Worm (Caenorhabditis elegans) whole organism, late embryonic: ENCODE measurements around the gene plk-1.

ENCODE experiments used
- C08G9.2 ChIP-seq: sonication (generic microtip); optimal IDR thresholded peaks from 2 replicates; lab custom pipeline; 2016; ENCODE audit warnings: mild to moderate bottlenecking, missing genetic modification characterization, moderate library complexity, missing compliant biosample characterization
- C38D4.7 ChIP-seq: fragments of 200-800 bp; sonication (Bioruptor generic); optimal IDR thresholded peaks from 2 replicates; lab custom pipeline; 2018; ENCODE audit warnings: mild to moderate bottlenecking, missing genetic modification characterization, moderate library complexity, missing compliant biosample characterization
- K02D7.2 ChIP-seq: sonication (generic microtip); optimal IDR thresholded peaks from 2 replicates; lab custom pipeline; 2017; ENCODE audit warnings: mild to moderate bottlenecking, missing genetic modification characterization, missing compliant biosample characterization
- Y22D7AL.16 ChIP-seq: sonication (generic microtip); optimal IDR thresholded peaks from 2 replicates; lab custom pipeline; 2016; ENCODE audit warnings: missing genetic modification characterization, missing compliant biosample characterization
- ahr-1 ChIP-seq: sonication (generic microtip); optimal IDR thresholded peaks from 2 replicates; lab custom pipeline; 2016; ENCODE audit warnings: missing genetic modification characterization, missing compliant biosample characterization
- ama-1 ChIP-seq: fragments of 150-350 bp; optimal IDR thresholded peaks from 2 replicates; lab custom pipeline; 2014
- ceh-18 ChIP-seq: sonication (generic microtip); optimal IDR thresholded peaks from 2 replicates; lab custom pipeline; 2016; ENCODE audit warnings: missing genetic modification characterization, missing compliant biosample characterization
- ceh-19 ChIP-seq: fragments of 200-800 bp; sonication (Bioruptor generic); optimal IDR thresholded peaks from 2 replicates; lab custom pipeline; 2018; ENCODE audit warnings: mild to moderate bottlenecking, missing genetic modification characterization, missing compliant biosample characterization
- ceh-2 ChIP-seq: sonication (generic microtip); optimal IDR thresholded peaks from 2 replicates; lab custom pipeline; 2016; ENCODE audit warnings: missing genotype, missing genetic modification characterization, missing compliant biosample characterization
- ceh-30 ChIP-seq: fragments of 150-350 bp; optimal IDR thresholded peaks from 2 replicates; lab custom pipeline; 2014; ENCODE audit warnings: missing biosample characterization, missing genetic modification characterization
- ceh-31 ChIP-seq: sonication (generic microtip); optimal IDR thresholded peaks from 2 replicates; lab custom pipeline; 2016; ENCODE audit warnings: missing genetic modification characterization, missing compliant biosample characterization
- ceh-45 ChIP-seq: fragments of 200-800 bp; sonication (Bioruptor generic); IDR thresholded peaks from 2 replicates; pipeline ENCODE4 v1.3.6; 2022; ENCODE audit warnings: missing genetic modification reagents, missing genetic modification characterization, missing compliant biosample characterization
- ceh-48 ChIP-seq: sonication (generic microtip); optimal IDR thresholded peaks from 2 replicates; lab custom pipeline; 2016; ENCODE audit warnings: missing genetic modification characterization, inconsistent platforms, missing compliant biosample characterization
- ceh-6 ChIP-seq: fragments of 200-800 bp; sonication (Bioruptor generic); optimal IDR thresholded peaks from 2 replicates; lab custom pipeline; 2018; ENCODE audit warnings: mild to moderate bottlenecking, missing genetic modification characterization, missing compliant biosample characterization
- ceh-9 ChIP-seq: sonication (generic microtip); optimal IDR thresholded peaks from 2 replicates; lab custom pipeline; 2016; ENCODE audit warnings: mild to moderate bottlenecking, missing genetic modification characterization, inconsistent platforms, missing compliant biosample characterization
- elt-2 ChIP-seq: sonication (generic microtip); optimal IDR thresholded peaks from 2 replicates; lab custom pipeline; 2016; ENCODE audit warnings: missing genetic modification reagents, missing genetic modification characterization, missing compliant biosample characterization
- elt-4 ChIP-seq: sonication (generic microtip); optimal IDR thresholded peaks from 2 replicates; lab custom pipeline; 2016; ENCODE audit warnings: missing genetic modification characterization, missing compliant biosample characterization
- ets-4 ChIP-seq: sonication (generic microtip); optimal IDR thresholded peaks from 2 replicates; lab custom pipeline; 2016; ENCODE audit warnings: missing genetic modification characterization, missing compliant biosample characterization
- eyg-1 ChIP-seq: sonication (generic microtip); optimal IDR thresholded peaks from 2 replicates; lab custom pipeline; 2016; ENCODE audit warnings: missing genotype, missing genetic modification characterization, missing compliant biosample characterization
- fax-1 ChIP-seq: sonication (generic microtip); optimal IDR thresholded peaks from 2 replicates; lab custom pipeline; 2016; ENCODE audit warnings: missing genotype, missing genetic modification characterization, missing compliant biosample characterization
- fkh-10 ChIP-seq: fragments of 150-350 bp; optimal IDR thresholded peaks from 2 replicates; lab custom pipeline; 2014; ENCODE audit warnings: missing biosample characterization, missing genetic modification reagents, missing genetic modification characterization
- fkh-6 ChIP-seq: sonication (generic microtip); optimal IDR thresholded peaks from 2 replicates; lab custom pipeline; 2016; ENCODE audit warnings: missing genetic modification characterization, missing compliant biosample characterization
- gmeb-2 ChIP-seq: sonication (generic microtip); optimal IDR thresholded peaks from 2 replicates; lab custom pipeline; 2016; ENCODE audit warnings: missing genetic modification characterization, inconsistent platforms, missing compliant biosample characterization
- hlh-13 ChIP-seq: fragments of 200-800 bp; sonication (Bioruptor generic); optimal IDR thresholded peaks from 2 replicates; lab custom pipeline; 2018; ENCODE audit warnings: mild to moderate bottlenecking, missing genetic modification characterization, missing compliant biosample characterization
- hlh-15 ChIP-seq: sonication (generic microtip); optimal IDR thresholded peaks from 2 replicates; lab custom pipeline; 2016; ENCODE audit warnings: missing genetic modification characterization, missing compliant biosample characterization
- hlh-6 ChIP-seq: sonication (generic microtip); optimal IDR thresholded peaks from 2 replicates; lab custom pipeline; 2016; ENCODE audit warnings: missing genotype, missing genetic modification characterization, missing compliant biosample characterization
- hlh-8 ChIP-seq: sonication (generic microtip); optimal IDR thresholded peaks from 2 replicates; lab custom pipeline; 2016; ENCODE audit warnings: missing genotype, missing genetic modification characterization, missing compliant biosample characterization
- lim-6 ChIP-seq: sonication (generic microtip); optimal IDR thresholded peaks from 2 replicates; lab custom pipeline; 2016; ENCODE audit warnings: missing genetic modification characterization, missing compliant biosample characterization
- lin-11 ChIP-seq: fragments of 200-800 bp; sonication (Bioruptor generic); optimal IDR thresholded peaks from 2 replicates; lab custom pipeline; 2018; ENCODE audit warnings: mild to moderate bottlenecking, missing genetic modification characterization, missing compliant biosample characterization
- madf-2 ChIP-seq: sonication (generic microtip); optimal IDR thresholded peaks from 2 replicates; lab custom pipeline; 2017; ENCODE audit warnings: missing genetic modification characterization, missing compliant biosample characterization
- mec-3 ChIP-seq: sonication (generic microtip); optimal IDR thresholded peaks from 2 replicates; lab custom pipeline; 2016; ENCODE audit warnings: borderline replicate concordance, missing genetic modification characterization, missing compliant biosample characterization
- nfya-1 ChIP-seq: sonication (generic microtip); optimal IDR thresholded peaks from 2 replicates; lab custom pipeline; 2017; ENCODE audit warnings: missing genetic modification characterization, mild to moderate bottlenecking, missing compliant biosample characterization, antibody characterized with exemption, moderate library complexity
- nhr-11 ChIP-seq: fragments of 150-350 bp; optimal IDR thresholded peaks from 2 replicates; lab custom pipeline; 2014; ENCODE audit warnings: missing biosample characterization, missing genetic modification characterization
- nhr-232 ChIP-seq: sonication (generic microtip); optimal IDR thresholded peaks from 2 replicates; lab custom pipeline; 2016; ENCODE audit warnings: missing genetic modification characterization, missing compliant biosample characterization
- npax-4 ChIP-seq: sonication (generic microtip); optimal IDR thresholded peaks from 2 replicates; lab custom pipeline; 2016; ENCODE audit warnings: missing genetic modification characterization, missing compliant biosample characterization
- odd-2 ChIP-seq: sonication (generic microtip); optimal IDR thresholded peaks from 2 replicates; lab custom pipeline; 2017; ENCODE audit warnings: antibody characterized with exemption, mild to moderate bottlenecking, missing genetic modification characterization, missing compliant biosample characterization
- pag-3 ChIP-seq: sonication (generic microtip); optimal IDR thresholded peaks from 2 replicates; lab custom pipeline; 2016; ENCODE audit warnings: missing compliant biosample characterization, missing genetic modification characterization, borderline replicate concordance
- pat-9 ChIP-seq: fragments of 200-800 bp; sonication (Bioruptor generic); optimal IDR thresholded peaks from 2 replicates; lab custom pipeline; 2018; ENCODE audit warnings: mild to moderate bottlenecking, missing genetic modification characterization, moderate library complexity, missing compliant biosample characterization
- pax-1 ChIP-seq: fragments of 150-350 bp; optimal IDR thresholded peaks from 2 replicates; lab custom pipeline; 2014; ENCODE audit warnings: missing biosample characterization, missing genetic modification characterization
- pha-2 ChIP-seq: sonication (generic microtip); optimal IDR thresholded peaks from 2 replicates; lab custom pipeline; 2017; ENCODE audit warnings: mild to moderate bottlenecking, missing genetic modification characterization, missing compliant biosample characterization
- pqm-1 ChIP-seq: sonication (generic microtip); optimal IDR thresholded peaks from 2 replicates; lab custom pipeline; 2016; ENCODE audit warnings: missing genetic modification characterization, missing compliant biosample characterization
- ref-2 ChIP-seq: sonication (generic microtip); optimal IDR thresholded peaks from 2 replicates; lab custom pipeline; 2016; ENCODE audit warnings: missing genetic modification characterization, missing compliant biosample characterization
- rnt-1 ChIP-seq: sonication (generic microtip); optimal IDR thresholded peaks from 2 replicates; lab custom pipeline; 2016; ENCODE audit warnings: missing genetic modification characterization, missing compliant biosample characterization
- sdc-2 ChIP-seq: sonication (generic microtip); optimal IDR thresholded peaks from 2 replicates; lab custom pipeline; 2016; ENCODE audit warnings: missing genotype, missing genetic modification characterization, missing compliant biosample characterization
- sox-4 ChIP-seq: sonication (generic microtip); optimal IDR thresholded peaks from 2 replicates; lab custom pipeline; 2017; ENCODE audit warnings: mild to moderate bottlenecking, missing genetic modification characterization, inconsistent platforms, missing compliant biosample characterization
- syd-9 ChIP-seq: sonication (generic microtip); optimal IDR thresholded peaks from 2 replicates; lab custom pipeline; 2016; ENCODE audit warnings: mild to moderate bottlenecking, missing genetic modification characterization, moderate library complexity, missing compliant biosample characterization
- ttx-3 ChIP-seq: sonication (generic microtip); optimal IDR thresholded peaks from 2 replicates; lab custom pipeline; 2016; ENCODE audit warnings: missing genetic modification reagents, missing genetic modification characterization, missing compliant biosample characterization
- unc-3 ChIP-seq, 2 experiments: fragments of 200-800 bp in 1 of 2; sonication (Bioruptor generic) in 1 of 2; sonication (generic microtip) in 1 of 2; conservative IDR thresholded peaks in 1 of 2; optimal IDR thresholded peaks in 1 of 2; 2 replicates each; pipeline versions ENCODE4 v1.3.6 to Lab custom; 2016 to 2022; ENCODE audit warnings: missing compliant biosample characterization in 2 of 2, missing genetic modification characterization in 2 of 2, missing genetic modification reagents in 1 of 2
- unc-42 ChIP-seq: sonication (generic microtip); optimal IDR thresholded peaks from 2 replicates; lab custom pipeline; 2016; ENCODE audit warnings: missing genotype, missing genetic modification characterization, missing compliant biosample characterization
- ztf-16 ChIP-seq: sonication (generic microtip); optimal IDR thresholded peaks from 2 replicates; lab custom pipeline; 2017; ENCODE audit warnings: missing genetic modification characterization, missing compliant biosample characterization

The plk-1 gene

ce11 chrIII:8105771-8106170 lies 4.6 kb downstream of the plk-1 start:
- TF ChIP-seq ahr-1 (tag; lab: Kevin White, UChicago) (no peak), sox-4 (no peak), unc-42 (no peak), nhr-232 (no peak), ceh-18 (tag; lab: Kevin White, UChicago) (no peak), ttx-3 (tag; lab: Kevin White, UChicago) (no peak), pat-9 (tag; lab: Kevin White, UChicago) (no peak), rnt-1 (tag; lab: Kevin White, UChicago) (no peak), ceh-31 (tag; lab: Kevin White, UChicago) (no peak), mec-3 (tag; lab: Kevin White, UChicago) (no peak), madf-2 (tag; lab: Kevin White, UChicago) (no peak), fkh-6 (tag; lab: Kevin White, UChicago) (no peak)

DNA sequence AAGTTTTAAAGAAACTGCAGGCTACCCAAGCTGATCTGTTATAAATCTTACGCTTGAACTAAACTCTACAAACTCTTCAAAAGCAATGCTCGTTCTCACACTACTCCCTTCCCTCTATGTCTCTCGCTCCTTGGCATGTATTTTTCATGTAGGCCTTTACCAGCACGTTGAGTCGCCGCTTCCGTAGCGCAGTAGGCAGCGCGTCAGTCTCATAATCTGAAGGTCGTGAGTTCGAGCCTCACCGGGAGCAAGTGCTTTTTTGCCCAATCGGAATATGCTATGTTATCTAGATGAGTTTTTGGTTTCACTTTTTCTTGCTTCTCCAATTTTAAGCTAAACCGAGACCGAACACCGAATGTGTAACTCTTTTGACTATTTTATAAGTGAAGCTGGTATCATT lies 5.3 kb downstream of the plk-1 start:
- peak; percentile 53 for TF ChIP-seq unc-42
- TF ChIP-seq nhr-11 (tag; lab: Kevin White, UChicago): no peak
- peak; percentile 51 for TF ChIP-seq npax-4
- peak; percentile 17 for TF ChIP-seq hlh-8 (tag; lab: Kevin White, UChicago)
- TF ChIP-seq nfya-1: peak; percentile 41
- peak; percentile 83 for TF ChIP-seq hlh-6 (tag; lab: Kevin White, UChicago)
- peak; percentile 37 for TF ChIP-seq ahr-1 (tag; lab: Kevin White, UChicago)
- no peak for TF ChIP-seq lim-6
- peak; percentile 44 for TF ChIP-seq fkh-10 (GFP tag; lab: Kevin White, UChicago)
- TF ChIP-seq pag-3: no peak
- peak; percentile 71 for TF ChIP-seq lin-11 (tag; lab: Kevin White, UChicago)
- peak; percentile 74 for TF ChIP-seq ceh-6
- peak; percentile 56 for TF ChIP-seq ceh-9 (tag; lab: Kevin White, UChicago)
- peak; percentile 86 for TF ChIP-seq ceh-45 (GFP tag; lab: Robert Waterston, UW)
- peak; percentile 41 for TF ChIP-seq ref-2 (tag; lab: Kevin White, UChicago)
- TF ChIP-seq ama-1 (lab: Kevin White, UChicago): no peak
- TF ChIP-seq elt-2 (tag; lab: Kevin White, UChicago): peak; percentile 71
- TF ChIP-seq pat-9 (tag; lab: Kevin White, UChicago): peak; percentile 67
- peak; percentile 40 for TF ChIP-seq odd-2 (tag; lab: Kevin White, UChicago)
- peak; percentile 73 for TF ChIP-seq ceh-18 (tag; lab: Kevin White, UChicago)
- TF ChIP-seq C08G9.2 (tag; lab: Kevin White, UChicago): peak; percentile 72
- peak; percentile 69 for TF ChIP-seq hlh-13 (GFP tag; lab: Kevin White, UChicago)
- peak; percentile 76 for TF ChIP-seq C38D4.7 (GFP tag; lab: Kevin White, UChicago)
- TF ChIP-seq gmeb-2 (tag; lab: Kevin White, UChicago): peak; percentile 53
- TF ChIP-seq syd-9 (tag; lab: Kevin White, UChicago): peak; percentile 49
- peak; percentile 40 for TF ChIP-seq fax-1 (tag; lab: Kevin White, UChicago)
- peak; percentile 46 for TF ChIP-seq ztf-16
- peak; percentile 65 for TF ChIP-seq madf-2 (tag; lab: Kevin White, UChicago)
- no peak for TF ChIP-seq pqm-1 (tag; lab: Kevin White, UChicago)
- TF ChIP-seq hlh-15 (tag; lab: Kevin White, UChicago): peak; percentile 1
- TF ChIP-seq ceh-19: peak; percentile 71
- peak; percentile 49 for TF ChIP-seq K02D7.2 (tag; lab: Kevin White, UChicago)
- peak; percentile 20 for TF ChIP-seq ceh-30 (tag; lab: Kevin White, UChicago)
- no peak for TF ChIP-seq elt-4 (tag; lab: Kevin White, UChicago)
- TF ChIP-seq unc-3 (GFP tag; conservative IDR thresholded peaks at IDR 0.05; lab: Robert Waterston, UW): 0 out of 2 replicates have a peak, but pooled peaks have one; percentile 42
- TF ChIP-seq unc-3 (tag; optimal IDR thresholded peaks at IDR 0.05; lab: Kevin White, UChicago): peak; percentile 56
- peak; percentile 29 for TF ChIP-seq eyg-1 (tag; lab: Kevin White, UChicago)
- no peak for TF ChIP-seq pax-1 (tag; lab: Kevin White, UChicago)
- TF ChIP-seq ceh-2: peak; percentile 35
- no peak for TF ChIP-seq rnt-1 (tag; lab: Kevin White, UChicago)
- no peak for TF ChIP-seq ets-4 (tag; lab: Kevin White, UChicago)
- peak; percentile 54 for TF ChIP-seq ceh-48 (tag; lab: Kevin White, UChicago)
- peak; percentile 67 for TF ChIP-seq sox-4
- peak; percentile 62 for TF ChIP-seq pha-2 (tag; lab: Kevin White, UChicago)
- TF ChIP-seq Y22D7AL.16: peak; percentile 66
- TF ChIP-seq sdc-2 (tag; lab: Kevin White, UChicago): peak; percentile 70
